Worm (Caenorhabditis elegans): ENCODE measurements around the gene srj-8.

- TF ChIP-seq F49E8.2 (tag; optimal IDR thresholded peaks at IDR 0.05; ENCODE audit: insufficient read depth) (no peak), akir-1 (GFP tag; optimal IDR thresholded peaks at IDR 0.05) (no peak), ceh-40 (GFP tag; IDR thresholded peaks at IDR 0.05) (no peak), pha-4 (tag; optimal IDR thresholded peaks at IDR 0.05) (no peak), mel-28 (tag; optimal IDR thresholded peaks at IDR 0.05; ENCODE audit: borderline replicate concordance) (no peak), him-1 (tag; optimal IDR thresholded peaks at IDR 0.05) (no peak), sdz-38 (tag; optimal IDR thresholded peaks at IDR 0.05) (no peak), fkh-3 (tag; optimal IDR thresholded peaks at IDR 0.05) (no peak), ztf-22 (GFP tag; optimal IDR thresholded peaks at IDR 0.05) (no peak), ekl-4 (GFP tag; IDR thresholded peaks at IDR 0.05) (no peak), ZK185.1 (tag; optimal IDR thresholded peaks at IDR 0.05; ENCODE audit: poor library complexity, severe bottlenecking) (no peak), B0019.2 (GFP tag; conservative IDR thresholded peaks at IDR 0.05) (no peak), ztf-6 (GFP tag; IDR thresholded peaks at IDR 0.05) (no peak), bed-2 (GFP tag; IDR thresholded peaks at IDR 0.05) (no peak)
Observed at ce11 chrV:3275033-3275432, 27.4 kb downstream of the srj-8 start, which contains the start of gene T28A11.3.

Data from whole organism, young adult.